Fruit fly (Drosophila melanogaster) whole organism, embryonic: ENCODE data around the gene Gr21a.

Source experiments
- B-H2 ChIP-seq: fragments of 200-800 bp; sonication (Bioruptor generic); optimal IDR thresholded peaks from 2 replicates; lab custom pipeline; 2018; ENCODE audit warnings: missing biosample characterization, mild to moderate bottlenecking, missing genetic modification characterization
- CG10267 ChIP-seq: fragments of 200-800 bp; sonication (Bioruptor generic); optimal IDR thresholded peaks from 2 replicates; lab custom pipeline; 2018; ENCODE audit warnings: missing biosample characterization, mild to moderate bottlenecking, missing genetic modification characterization, moderate library complexity
- CG10565 ChIP-seq: fragments of 200-800 bp; sonication (Bioruptor generic); optimal IDR thresholded peaks from 3 replicates; lab custom pipeline; 2016; ENCODE audit warnings: missing biosample characterization, mild to moderate bottlenecking, missing genetic modification characterization
- CG11247 ChIP-seq: fragments of 200-800 bp; sonication (Bioruptor generic); IDR thresholded peaks from 2 replicates; pipeline ENCODE4 v1.3.6; 2022; ENCODE audit warnings: missing biosample characterization, missing genetic modification characterization
- CG11723 ChIP-seq: fragments of 200-800 bp; sonication (Bioruptor generic); optimal IDR thresholded peaks from 2 replicates; lab custom pipeline; 2017; ENCODE audit warnings: missing biosample characterization, mild to moderate bottlenecking, missing genetic modification characterization
- CG12104 ChIP-seq: fragments of 200-800 bp; sonication (Bioruptor generic); optimal IDR thresholded peaks from 3 replicates; lab custom pipeline; 2016; ENCODE audit warnings: missing biosample characterization, missing genetic modification characterization
- CG12219 ChIP-seq: fragments of 200-800 bp; sonication (Bioruptor generic); optimal IDR thresholded peaks from 3 replicates; lab custom pipeline; 2018; ENCODE audit warnings: missing biosample characterization, mild to moderate bottlenecking, missing genetic modification characterization
- CG13287 ChIP-seq: fragments of 200-800 bp; sonication (Bioruptor generic); IDR thresholded peaks from 2 replicates; pipeline ENCODE4 v1.3.6; 2022; ENCODE audit warnings: missing biosample characterization, missing genetic modification characterization; ENCODE audit not compliant: partially characterized antibody
- CG14014 ChIP-seq: fragments of 200-800 bp; sonication (Bioruptor generic); IDR thresholded peaks from 2 replicates; pipeline ENCODE4 v1.3.6; 2022; ENCODE audit warnings: missing biosample characterization, missing genetic modification characterization
- CG14050 ChIP-seq: fragments of 200-800 bp; sonication (Bioruptor generic); IDR thresholded peaks from 3 replicates; pipeline ENCODE4 v1.3.6; 2022; ENCODE audit warnings: missing biosample characterization, missing genetic modification characterization
- CG17612 ChIP-seq: fragments of 200-800 bp; sonication (Bioruptor generic); IDR thresholded peaks from 2 replicates; pipeline ENCODE4 v1.3.6; 2022; ENCODE audit warnings: missing biosample characterization, missing genetic modification characterization
- CG2120 ChIP-seq: fragments of 200-800 bp; sonication (Bioruptor generic); optimal IDR thresholded peaks from 3 replicates; lab custom pipeline; 2016; ENCODE audit warnings: missing biosample characterization, missing genetic modification characterization
- CG2199 ChIP-seq: fragments of 200-800 bp; sonication (Bioruptor generic); IDR thresholded peaks from 3 replicates; pipeline ENCODE4 v1.3.6; 2022; ENCODE audit warnings: missing biosample characterization, missing genetic modification characterization
- CG2875 ChIP-seq: fragments of 200-800 bp; sonication (Bioruptor generic); optimal IDR thresholded peaks from 2 replicates; lab custom pipeline; 2017; ENCODE audit warnings: missing biosample characterization, mild to moderate bottlenecking, missing genetic modification characterization, missing genetic modification reagents
- CG31388 ChIP-seq: fragments of 200-800 bp; sonication (Bioruptor generic); optimal IDR thresholded peaks from 2 replicates; lab custom pipeline; 2016; ENCODE audit warnings: missing biosample characterization, missing genetic modification characterization
- CG34422 ChIP-seq: fragments of 200-800 bp; sonication (Bioruptor generic); IDR thresholded peaks from 3 replicates; pipeline ENCODE4 v1.3.6; 2022; ENCODE audit warnings: missing biosample characterization, missing genetic modification characterization
- CG4282 ChIP-seq: fragments of 200-800 bp; sonication (Bioruptor generic); optimal IDR thresholded peaks from 2 replicates; lab custom pipeline; 2016; ENCODE audit warnings: missing biosample characterization, missing genetic modification characterization
- CG4424 ChIP-seq: fragments of 200-800 bp; sonication (Bioruptor generic); optimal IDR thresholded peaks from 3 replicates; lab custom pipeline; 2016; ENCODE audit warnings: missing biosample characterization, missing genetic modification characterization
- CG4820 ChIP-seq: fragments of 200-800 bp; sonication (Bioruptor generic); optimal IDR thresholded peaks from 3 replicates; lab custom pipeline; 2016; ENCODE audit warnings: missing biosample characterization, missing genetic modification characterization
- CG7963 ChIP-seq: fragments of 200-800 bp; sonication (Bioruptor generic); IDR thresholded peaks from 3 replicates; pipeline ENCODE4 v1.3.6; 2022; ENCODE audit warnings: missing biosample characterization, missing genetic modification characterization; ENCODE audit not compliant: partially characterized antibody
- CG8359 ChIP-seq: fragments of 200-800 bp; sonication (Bioruptor generic); optimal IDR thresholded peaks from 2 replicates; lab custom pipeline; 2017; ENCODE audit warnings: missing biosample characterization, mild to moderate bottlenecking, missing genetic modification characterization, borderline replicate concordance
- CG8765 ChIP-seq: fragments of 200-800 bp; sonication (Bioruptor generic); IDR thresholded peaks from 2 replicates; pipeline ENCODE4 v1.3.6; 2022; ENCODE audit warnings: missing biosample characterization, missing genetic modification characterization
- CG8944 ChIP-seq: fragments of 200-800 bp; sonication (Bioruptor generic); optimal IDR thresholded peaks from 3 replicates; lab custom pipeline; 2016; ENCODE audit warnings: missing biosample characterization, missing genetic modification characterization
- CG9215 ChIP-seq: fragments of 200-800 bp; sonication (Bioruptor generic); IDR thresholded peaks from 2 replicates; pipeline ENCODE4 v1.3.6; 2022; ENCODE audit warnings: missing biosample characterization, missing genetic modification characterization
- Dp ChIP-seq: fragments of 200-800 bp; sonication (Bioruptor generic); optimal IDR thresholded peaks from 2 replicates; lab custom pipeline; 2018; ENCODE audit warnings: missing biosample characterization, mild to moderate bottlenecking, missing genetic modification characterization, moderate library complexity
- Elba2 ChIP-seq: fragments of 200-800 bp; sonication (Bioruptor generic); optimal IDR thresholded peaks from 3 replicates; lab custom pipeline; 2016; ENCODE audit warnings: missing biosample characterization, missing genetic modification characterization
- GATAe ChIP-seq: fragments of 200-800 bp; sonication (Bioruptor generic); conservative IDR thresholded peaks from 2 replicates; pipeline ENCODE4 v1.3.6; 2022; ENCODE audit warnings: missing biosample characterization, missing genetic modification characterization
- H2.0 ChIP-seq: fragments of 200-800 bp; sonication (Bioruptor generic); IDR thresholded peaks from 2 replicates; pipeline ENCODE4 v1.3.6; 2022; ENCODE audit warnings: missing biosample characterization, missing genetic modification characterization
- HLH4C ChIP-seq: fragments of 200-800 bp; sonication (Bioruptor generic); IDR thresholded peaks from 3 replicates; pipeline ENCODE4 v1.3.6; 2022; ENCODE audit warnings: missing biosample characterization, missing genetic modification characterization; ENCODE audit not compliant: partially characterized antibody
- HLH54F ChIP-seq: fragments of 200-800 bp; sonication (Bioruptor generic); optimal IDR thresholded peaks from 3 replicates; lab custom pipeline; 2016; ENCODE audit warnings: missing biosample characterization, missing genetic modification characterization
- Hsf ChIP-seq: fragments of 200-800 bp; sonication (Bioruptor generic); optimal IDR thresholded peaks from 3 replicates; lab custom pipeline; 2016; ENCODE audit warnings: missing biosample characterization, missing genetic modification characterization
- Meics ChIP-seq: fragments of 200-800 bp; sonication (Bioruptor generic); optimal IDR thresholded peaks from 2 replicates; lab custom pipeline; 2017; ENCODE audit warnings: missing biosample characterization, mild to moderate bottlenecking, missing genetic modification characterization
- Mes4 ChIP-seq: fragments of 200-800 bp; sonication (Bioruptor generic); optimal IDR thresholded peaks from 2 replicates; lab custom pipeline; 2016; ENCODE audit warnings: missing biosample characterization, missing genetic modification characterization
- NC2β ChIP-seq: fragments of 200-800 bp; sonication (Bioruptor generic); optimal IDR thresholded peaks from 2 replicates; lab custom pipeline; 2016; ENCODE audit warnings: missing biosample characterization, missing genetic modification characterization
- Optix ChIP-seq: fragments of 200-800 bp; sonication (Bioruptor generic); IDR thresholded peaks from 3 replicates; pipeline ENCODE4 v1.3.6; 2022; ENCODE audit warnings: missing biosample characterization, missing genetic modification characterization
- Pdp1 ChIP-seq, 2 experiments: fragments of 200-800 bp; sonication (Bioruptor generic); optimal IDR thresholded peaks; 3 replicates each; lab custom pipeline; 2016; ENCODE audit warnings: missing biosample characterization in 2 of 2, missing genetic modification characterization in 2 of 2, mild to moderate bottlenecking in 1 of 2, moderate library complexity in 1 of 2
- Ravus ChIP-seq: fragments of 200-800 bp; sonication (Bioruptor generic); IDR thresholded peaks from 2 replicates; pipeline ENCODE4 v1.3.6; 2022; ENCODE audit warnings: missing biosample characterization, missing genetic modification characterization
- Scr ChIP-seq: fragments of 200-800 bp; sonication (Bioruptor generic); IDR thresholded peaks from 2 replicates; pipeline ENCODE4 v1.3.6; 2022; ENCODE audit warnings: missing biosample characterization, missing genetic modification characterization; ENCODE audit not compliant: partially characterized antibody
- Side ChIP-seq: fragments of 200-800 bp; sonication (Bioruptor generic); optimal IDR thresholded peaks from 2 replicates; lab custom pipeline; 2016; ENCODE audit warnings: missing biosample characterization, missing genetic modification characterization
- Sox102F ChIP-seq: fragments of 200-800 bp; sonication (Bioruptor generic); optimal IDR thresholded peaks from 2 replicates; lab custom pipeline; 2018; ENCODE audit warnings: missing biosample characterization, mild to moderate bottlenecking, missing genetic modification characterization, moderate library complexity
- Ssrp ChIP-seq: fragments of 200-800 bp; sonication (Bioruptor generic); optimal IDR thresholded peaks from 2 replicates; lab custom pipeline; 2018; ENCODE audit warnings: missing biosample characterization, mild to moderate bottlenecking, missing genetic modification characterization, moderate library complexity
- YL-1 ChIP-seq: fragments of 200-800 bp; sonication (Bioruptor generic); optimal IDR thresholded peaks from 3 replicates; lab custom pipeline; 2017; ENCODE audit warnings: missing biosample characterization, mild to moderate bottlenecking, missing genetic modification characterization
- cg ChIP-seq: fragments of 200-800 bp; sonication (Bioruptor generic); optimal IDR thresholded peaks from 3 replicates; lab custom pipeline; 2019; ENCODE audit warnings: missing biosample characterization, mild to moderate bottlenecking, missing genetic modification characterization, moderate library complexity
- ci ChIP-seq: fragments of 200-800 bp; sonication (Bioruptor generic); IDR thresholded peaks from 3 replicates; pipeline ENCODE4 v1.3.6; 2022; ENCODE audit warnings: missing biosample characterization, missing genetic modification characterization
- dan ChIP-seq: fragments of 200-800 bp; sonication (Bioruptor generic); IDR thresholded peaks from 2 replicates; pipeline ENCODE4 v1.3.6; 2022; ENCODE audit warnings: missing biosample characterization, missing genetic modification characterization
- fu2 ChIP-seq: fragments of 200-800 bp; sonication (Bioruptor generic); optimal IDR thresholded peaks from 2 replicates; lab custom pipeline; 2016; ENCODE audit warnings: missing biosample characterization, missing genetic modification characterization
- gfzf ChIP-seq: fragments of 200-800 bp; sonication (Bioruptor generic); optimal IDR thresholded peaks from 2 replicates; lab custom pipeline; 2016; ENCODE audit warnings: missing biosample characterization, mild to moderate bottlenecking, missing genetic modification characterization, moderate library complexity
- hkb ChIP-seq, 2 experiments: fragments of 200-800 bp in 1 of 2; fragments of >200 bp in 1 of 2; sonication (Bioruptor generic) in 1 of 2; IDR thresholded peaks in 1 of 2; optimal IDR thresholded peaks in 1 of 2; 2 replicates each; pipeline versions ENCODE4 v1.3.6 to Lab custom; 2017 to 2022; ENCODE audit warnings: missing biosample characterization in 1 of 2, missing genetic modification characterization in 1 of 2
- maf-S ChIP-seq: fragments of 200-800 bp; sonication (Bioruptor generic); optimal IDR thresholded peaks from 2 replicates; lab custom pipeline; 2016; ENCODE audit warnings: missing biosample characterization, missing genetic modification characterization
- org-1 ChIP-seq: fragments of 200-800 bp; sonication (Bioruptor generic); optimal IDR thresholded peaks from 2 replicates; lab custom pipeline; 2017; ENCODE audit warnings: missing biosample characterization, missing genetic modification characterization
- pb ChIP-seq: fragments of 200-800 bp; sonication (Bioruptor generic); optimal IDR thresholded peaks from 3 replicates; lab custom pipeline; 2016; ENCODE audit warnings: missing biosample characterization, missing genetic modification characterization
- slp2 ChIP-seq: fragments of 200-800 bp; sonication (Bioruptor generic); optimal IDR thresholded peaks from 2 replicates; lab custom pipeline; 2016; ENCODE audit warnings: missing biosample characterization, missing genetic modification characterization

Gene Gr21a

DNA sequence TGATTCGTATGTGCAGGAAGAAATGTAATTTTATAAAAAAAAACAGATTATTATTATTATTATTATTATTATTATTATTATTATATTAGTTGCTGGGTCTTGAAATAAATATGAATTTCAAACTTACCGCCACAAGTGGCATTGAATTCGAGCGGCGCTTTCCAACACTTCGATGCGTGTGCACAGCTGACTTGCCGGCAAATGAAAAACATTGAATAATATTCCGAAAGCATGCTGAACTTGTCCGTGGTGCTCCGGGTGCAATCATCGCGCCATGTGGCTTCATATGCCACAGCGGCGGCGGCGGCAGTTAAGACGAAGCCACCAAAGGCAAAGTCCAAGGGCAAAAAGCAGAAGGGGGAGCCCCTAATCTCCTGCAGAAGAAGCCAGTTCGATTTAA, 31.1 kb downstream of the Gr21a start, which contains the start of gene Dbp21E2 (continued):
- no peak for TF ChIP-seq CG31388 (GFP tag; lab: Kevin White, UChicago)
- no peak for TF ChIP-seq CG17612
- TF ChIP-seq Ssrp (tag; lab: Kevin White, UChicago): no peak
- TF ChIP-seq CG2875 (GFP tag; lab: Kevin White, UChicago): no peak
- no peak for TF ChIP-seq CG8765
- TF ChIP-seq CG11723: no peak
- TF ChIP-seq CG9215 (GFP tag; lab: Robert Waterston, UW): no peak
- no peak for TF ChIP-seq dan (GFP tag; lab: Robert Waterston, UW)
- TF ChIP-seq Elba2 (GFP tag; lab: Kevin White, UChicago): no peak
- no peak for TF ChIP-seq CG14014
- no peak for TF ChIP-seq B-H2
- no peak for TF ChIP-seq HLH54F (GFP tag; lab: Kevin White, UChicago)
- no peak for TF ChIP-seq YL-1 (GFP tag; lab: Kevin White, UChicago)
- peak; percentile 1 for TF ChIP-seq CG2120 (GFP tag; lab: Kevin White, UChicago)
- no peak for TF ChIP-seq Side (GFP tag; lab: Kevin White, UChicago)
- no peak for TF ChIP-seq maf-S
- no peak for TF ChIP-seq CG4282 (GFP tag; lab: Kevin White, UChicago)
- TF ChIP-seq NC2β: no peak
- no peak for TF ChIP-seq CG11247
- TF ChIP-seq cg (GFP tag; lab: Kevin White, UChicago): no peak
- TF ChIP-seq slp2: no peak
- no peak for TF ChIP-seq CG8944 (GFP tag; lab: Kevin White, UChicago)
- TF ChIP-seq CG14050 (GFP tag; lab: Robert Waterston, UW): no peak
- TF ChIP-seq CG4820: no peak
- TF ChIP-seq CG13287 (GFP tag; lab: Robert Waterston, UW): no peak
- TF ChIP-seq HLH4C (GFP tag; lab: Robert Waterston, UW): no peak
- no peak for TF ChIP-seq CG7963 (GFP tag; lab: Robert Waterston, UW)
- TF ChIP-seq H2.0 (GFP tag; lab: Robert Waterston, UW): no peak
- TF ChIP-seq gfzf (GFP tag; lab: Kevin White, UChicago): no peak
- no peak for TF ChIP-seq CG4424 (GFP tag; lab: Kevin White, UChicago)
- TF ChIP-seq fu2: no peak
- TF ChIP-seq Meics (GFP tag; lab: Kevin White, UChicago): no peak
- no peak for TF ChIP-seq CG12104 (GFP tag; lab: Kevin White, UChicago)
- no peak for TF ChIP-seq Hsf
- TF ChIP-seq hkb (optimal IDR thresholded peaks at IDR 0.05; lab: Kevin White, UChicago): no peak
- TF ChIP-seq hkb (GFP tag; IDR thresholded peaks at IDR 0.05; lab: Robert Waterston, UW): no peak
- TF ChIP-seq CG2199: no peak
- TF ChIP-seq ci (GFP tag; lab: Robert Waterston, UW): peak; percentile 13; the same call in 1 of the 3 replicates
- peak in 1 of 2 experiments; percentile 87 for TF ChIP-seq Pdp1 (GFP tag; optimal IDR thresholded peaks at IDR 0.05; lab: Kevin White, UChicago)
- no peak for TF ChIP-seq pb (GFP tag; lab: Kevin White, UChicago)
- TF ChIP-seq CG12219 (GFP tag; lab: Kevin White, UChicago): no peak
- peak; percentile 84 for TF ChIP-seq Dp (GFP tag; lab: Kevin White, UChicago)
- TF ChIP-seq Optix: no peak
- no peak for TF ChIP-seq Mes4 (GFP tag; lab: Kevin White, UChicago)
- TF ChIP-seq CG8359 (GFP tag; lab: Kevin White, UChicago): no peak
- peak; percentile 83 for TF ChIP-seq CG10267
- TF ChIP-seq CG10565: no peak
- TF ChIP-seq Sox102F (GFP tag; lab: Kevin White, UChicago): no peak
- no peak for TF ChIP-seq Ravus (GFP tag; lab: Robert Waterston, UW)
- peak; percentile 34; the same call in 1 of the 3 replicates for TF ChIP-seq CG34422 (GFP tag; lab: Robert Waterston, UW)
- no peak for TF ChIP-seq Scr
- no peak for TF ChIP-seq org-1
- TF ChIP-seq GATAe: no peak
